Fruit fly (Drosophila melanogaster) whole organism, adult: ENCODE measurements around the gene CG43736.
A peak's percentile ranks its signal among the peaks of the same experiment; 100 is the strongest.

Experiments
- CG11617 ChIP-seq: fragments of 200-800 bp; sonication (Bioruptor generic); optimal IDR thresholded peaks from 2 replicates; lab custom pipeline; 2017; ENCODE audit warnings: mild to moderate bottlenecking, missing biosample characterization, missing genetic modification reagents, missing genetic modification characterization
- CG12768 ChIP-seq: fragments of 200-800 bp; sonication (Bioruptor generic); optimal IDR thresholded peaks from 2 replicates; lab custom pipeline; 2017; ENCODE audit warnings: missing biosample characterization, missing genetic modification characterization, mild to moderate bottlenecking, moderate library complexity, missing genetic modification reagents
- CG14711 ChIP-seq: fragments of 200-800 bp; sonication (Bioruptor generic); optimal IDR thresholded peaks from 2 replicates; lab custom pipeline; 2018; ENCODE audit warnings: missing biosample characterization, mild to moderate bottlenecking, missing genetic modification characterization, moderate library complexity
- CG1620 ChIP-seq: fragments of 200-800 bp; sonication (Bioruptor generic); optimal IDR thresholded peaks from 2 replicates; lab custom pipeline; 2016; ENCODE audit warnings: missing biosample characterization, missing genetic modification characterization
- CG33017 ChIP-seq: fragments of 200-800 bp; sonication (Bioruptor generic); optimal IDR thresholded peaks from 2 replicates; lab custom pipeline; 2018; ENCODE audit warnings: missing biosample characterization, mild to moderate bottlenecking, missing genetic modification characterization, moderate library complexity
- CG5204 ChIP-seq: fragments of 200-800 bp; sonication (Bioruptor generic); optimal IDR thresholded peaks from 2 replicates; lab custom pipeline; 2016; ENCODE audit warnings: missing biosample characterization, missing genetic modification characterization
- CG7045 ChIP-seq: fragments of 200-800 bp; sonication (Bioruptor generic); optimal IDR thresholded peaks from 2 replicates; lab custom pipeline; 2017; ENCODE audit warnings: missing biosample characterization, mild to moderate bottlenecking, missing genetic modification characterization
- CG7101 ChIP-seq: fragments of 200-800 bp; sonication (Bioruptor generic); optimal IDR thresholded peaks from 2 replicates; lab custom pipeline; 2018; ENCODE audit warnings: missing biosample characterization, mild to moderate bottlenecking, missing genetic modification characterization, moderate library complexity
- Clk ChIP-seq: fragments of 200-800 bp; sonication (Bioruptor generic); optimal IDR thresholded peaks from 2 replicates; lab custom pipeline; 2017; ENCODE audit warnings: missing biosample characterization, missing genetic modification characterization
- Crg-1 ChIP-seq: fragments of 200-800 bp; sonication (Bioruptor generic); optimal IDR thresholded peaks from 2 replicates; lab custom pipeline; 2016; ENCODE audit warnings: missing biosample characterization, missing genetic modification characterization
- Hr96 ChIP-seq: fragments of 200-800 bp; sonication (Bioruptor generic); optimal IDR thresholded peaks from 2 replicates; lab custom pipeline; 2016; ENCODE audit warnings: missing biosample characterization, missing genetic modification characterization
- Mnt ChIP-seq: fragments of 200-800 bp; sonication (Bioruptor generic); optimal IDR thresholded peaks from 2 replicates; lab custom pipeline; 2016; ENCODE audit warnings: missing biosample characterization, mild to moderate bottlenecking, missing genetic modification characterization
- bab1 ChIP-seq: fragments of 200-800 bp; sonication (Bioruptor generic); optimal IDR thresholded peaks from 3 replicates; lab custom pipeline; 2019; ENCODE audit warnings: missing biosample characterization, mild to moderate bottlenecking, missing genetic modification characterization, moderate library complexity
- cic ChIP-seq: fragments of 200-800 bp; sonication (Bioruptor generic); optimal IDR thresholded peaks from 2 replicates; lab custom pipeline; 2017; ENCODE audit warnings: missing biosample characterization, mild to moderate bottlenecking, missing genetic modification characterization, moderate library complexity
- cnc ChIP-seq, 2 experiments: fragments of >200 bp; optimal IDR thresholded peaks; 2 replicates each; lab custom pipeline; 2017
- kay ChIP-seq: fragments of 200-800 bp; sonication (Bioruptor generic); peaks from one replicate; lab custom pipeline; 2016; ENCODE audit warnings: missing biosample characterization, missing genetic modification characterization, borderline replicate concordance
- ovo ChIP-seq: fragments of 200-800 bp; sonication (Bioruptor generic); optimal IDR thresholded peaks from 2 replicates; lab custom pipeline; 2016; ENCODE audit warnings: missing biosample characterization, missing genetic modification characterization
- pad ChIP-seq: fragments of 200-800 bp; sonication (Bioruptor generic); optimal IDR thresholded peaks from 3 replicates; lab custom pipeline; 2017; ENCODE audit warnings: missing biosample characterization, missing genetic modification characterization, mild to moderate bottlenecking, moderate library complexity, missing genetic modification reagents
- tj ChIP-seq: fragments of 200-800 bp; sonication (Bioruptor generic); optimal IDR thresholded peaks from 3 replicates; lab custom pipeline; 2017; ENCODE audit warnings: missing biosample characterization, mild to moderate bottlenecking, missing genetic modification characterization, moderate library complexity
- toe ChIP-seq: fragments of 200-800 bp; sonication (Bioruptor generic); optimal IDR thresholded peaks from 2 replicates; lab custom pipeline; 2016; ENCODE audit warnings: missing biosample characterization, missing genetic modification characterization

The CG43736 gene

DNA sequence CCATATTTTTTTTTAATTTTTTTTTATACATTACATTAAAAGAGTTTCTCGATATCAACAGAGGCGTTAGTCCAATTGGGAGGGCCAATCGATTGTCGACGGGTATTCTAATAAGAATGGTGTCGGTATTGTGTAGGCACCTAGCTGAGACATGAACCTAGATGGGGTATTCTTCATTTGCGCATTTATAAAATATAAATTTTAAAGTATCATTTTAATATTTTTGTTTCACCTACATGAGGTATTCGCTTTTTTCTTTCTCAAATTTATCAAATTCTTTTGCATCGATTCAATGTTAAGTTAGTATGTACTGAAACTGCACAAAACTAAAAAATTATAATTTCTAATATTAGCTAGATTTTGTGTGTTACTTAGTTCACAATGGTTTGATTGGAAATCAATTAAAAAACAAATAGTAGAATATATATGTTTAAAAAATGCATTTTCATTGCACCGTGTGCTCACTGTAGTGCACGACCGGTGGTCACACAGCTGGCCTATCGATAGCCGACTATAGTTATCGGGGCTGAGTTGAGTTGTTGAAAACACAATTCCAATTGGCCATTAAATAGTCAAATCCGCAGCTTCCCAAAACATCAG is 19.7 kb upstream of the CG43736 start, which contains the start of the genes CG14435 and Tmf:
Gene CG14435, minus strand, starts transcription at position 81 of the 600 bp plus-strand sequence.
Gene Tmf, plus strand, starts transcription at position 501 of the 600 bp plus-strand sequence.
- TF ChIP-seq CG11617 (GFP tag; lab: Kevin White, UChicago) (peak; percentile 85), pad (GFP tag; lab: Kevin White, UChicago) (peak; percentile 74), CG7101 (peak; percentile 87), toe (GFP tag; lab: Kevin White, UChicago) (peak; percentile 76), CG5204 (peak; percentile 12), CG14711 (tag; lab: Kevin White, UChicago) (peak; percentile 77), cic (GFP tag; lab: Kevin White, UChicago) (no peak), CG1620 (GFP tag; lab: Kevin White, UChicago) (peak; percentile 71), kay (GFP tag; lab: Kevin White, UChicago) (no peak), Mnt (peak; percentile 55), Crg-1 (peak; percentile 54), cnc (optimal IDR thresholded peaks at IDR 0.05; lab: Kevin White, UChicago) (no peak), CG7045 (peak; percentile 73), bab1 (GFP tag; lab: Kevin White, UChicago) (peak; percentile 91), Hr96 (GFP tag; lab: Kevin White, UChicago) (no peak), CG33017 (tag; lab: Kevin White, UChicago) (peak; percentile 57), Clk (peak; percentile 35), ovo (GFP tag; lab: Kevin White, UChicago) (peak; percentile 65), CG12768 (GFP tag; lab: Kevin White, UChicago) (peak; percentile 70), tj (peak; percentile 64)

DNA sequence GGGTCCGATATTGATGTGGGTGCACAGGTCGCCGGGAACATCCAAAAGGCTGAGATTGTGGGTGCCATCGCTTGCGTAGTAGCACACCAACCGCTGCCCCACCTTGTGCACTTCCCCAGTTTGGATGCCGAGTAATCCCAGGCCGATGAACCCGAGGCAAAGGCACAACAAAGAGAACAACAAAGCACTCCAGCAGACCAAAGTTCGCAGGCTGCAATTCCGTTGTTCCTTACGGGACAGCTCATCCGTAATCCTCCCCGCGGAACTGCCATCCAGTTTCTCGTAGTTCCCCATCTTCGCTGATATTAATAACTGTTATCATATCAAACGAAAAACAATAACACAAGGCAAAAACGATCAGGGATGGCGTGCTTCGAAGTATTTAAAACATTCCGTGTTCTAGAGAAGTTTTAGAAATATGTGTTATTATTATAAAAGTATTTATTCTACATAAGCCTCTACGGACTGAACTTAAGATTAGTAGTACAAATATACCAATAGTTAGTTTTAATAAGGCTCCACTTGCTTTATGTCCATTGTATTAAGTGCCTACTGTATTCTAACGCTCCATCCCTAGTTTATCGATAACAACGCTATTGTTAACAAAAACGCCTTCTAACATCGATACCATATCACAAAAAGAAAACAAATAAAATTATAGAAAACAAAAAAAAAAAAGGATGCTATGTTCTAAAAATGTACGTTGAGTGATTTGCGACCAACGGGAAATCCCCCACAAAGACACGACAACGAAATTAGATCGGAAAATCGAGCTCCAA is 14.3 kb upstream of the CG43736 start, which contains the start of the genes Cht11 and CG4558:
Gene Cht11, minus strand, starts transcription at position 340 of the 779 bp plus-strand sequence.
Gene CG4558, plus strand, starts transcription at position 593 of the 779 bp plus-strand sequence.
- peak; percentile 83 for TF ChIP-seq tj
- no peak for TF ChIP-seq cnc (optimal IDR thresholded peaks at IDR 0.05; lab: Kevin White, UChicago)
- peak; percentile 45 for TF ChIP-seq Clk
- peak; percentile 86 for TF ChIP-seq CG14711 (tag; lab: Kevin White, UChicago)
- no peak for TF ChIP-seq kay (GFP tag; lab: Kevin White, UChicago)
- peak; percentile 66 for TF ChIP-seq cic (GFP tag; lab: Kevin White, UChicago)
- peak; percentile 76 for TF ChIP-seq CG33017 (tag; lab: Kevin White, UChicago)
- TF ChIP-seq bab1 (GFP tag; lab: Kevin White, UChicago) = peak; percentile 93
- peak; percentile 93 for TF ChIP-seq CG11617 (GFP tag; lab: Kevin White, UChicago)
- TF ChIP-seq Mnt = peak; percentile 84
- peak; percentile 88 for TF ChIP-seq CG12768 (GFP tag; lab: Kevin White, UChicago)
- peak; percentile 75 for TF ChIP-seq ovo (GFP tag; lab: Kevin White, UChicago)
- TF ChIP-seq CG5204 = peak; percentile 79
- peak; percentile 79 for TF ChIP-seq Hr96 (GFP tag; lab: Kevin White, UChicago)
- TF ChIP-seq pad (GFP tag; lab: Kevin White, UChicago) = peak; percentile 93
- peak; percentile 89 for TF ChIP-seq CG1620 (GFP tag; lab: Kevin White, UChicago)
- peak; percentile 92 for TF ChIP-seq CG7101
- TF ChIP-seq CG7045 = peak; percentile 64
- peak; percentile 79 for TF ChIP-seq Crg-1
- TF ChIP-seq toe (GFP tag; lab: Kevin White, UChicago) = peak; percentile 80

dm6 chrX:6852574-6852973 is 11.1 kb upstream of the CG43736 start:
- TF ChIP-seq kay (GFP tag; lab: Kevin White, UChicago) (no peak), Hr96 (GFP tag; lab: Kevin White, UChicago) (peak; percentile 97), CG11617 (GFP tag; lab: Kevin White, UChicago) (peak; percentile 88), CG7101 (peak; percentile 94), CG1620 (GFP tag; lab: Kevin White, UChicago) (peak; percentile 93), ovo (GFP tag; lab: Kevin White, UChicago) (peak; percentile 87), CG7045 (peak; percentile 85), Clk (peak; percentile 76), cnc (optimal IDR thresholded peaks at IDR 0.05; lab: Kevin White, UChicago) (no peak), CG33017 (tag; lab: Kevin White, UChicago) (peak; percentile 81), bab1 (GFP tag; lab: Kevin White, UChicago) (peak; percentile 96), cic (GFP tag; lab: Kevin White, UChicago) (peak; percentile 56), pad (GFP tag; lab: Kevin White, UChicago) (peak; percentile 84), CG12768 (GFP tag; lab: Kevin White, UChicago) (peak; percentile 83), tj (peak; percentile 75), CG5204 (peak; percentile 83), Crg-1 (peak; percentile 89), Mnt (peak; percentile 91), toe (GFP tag; lab: Kevin White, UChicago) (peak; percentile 89), CG14711 (tag; lab: Kevin White, UChicago) (peak; percentile 88)

dm6 chrX:6853384-6853783 is 10.3 kb upstream of the CG43736 start:
- no peak for TF ChIP-seq CG11617 (GFP tag; lab: Kevin White, UChicago)
- TF ChIP-seq kay (GFP tag; lab: Kevin White, UChicago) = no peak
- no peak for TF ChIP-seq CG14711 (tag; lab: Kevin White, UChicago)
- TF ChIP-seq bab1 (GFP tag; lab: Kevin White, UChicago) = no peak
- peak; percentile 1 for TF ChIP-seq cic (GFP tag; lab: Kevin White, UChicago)
- TF ChIP-seq ovo (GFP tag; lab: Kevin White, UChicago) = no peak
- no peak for TF ChIP-seq CG33017 (tag; lab: Kevin White, UChicago)
- no peak for TF ChIP-seq Hr96 (GFP tag; lab: Kevin White, UChicago)
- TF ChIP-seq Mnt = no peak
- peak; percentile 72 for TF ChIP-seq pad (GFP tag; lab: Kevin White, UChicago)
- peak; percentile 69 for TF ChIP-seq tj
- peak; percentile 8 for TF ChIP-seq Crg-1
- peak; percentile 52 for TF ChIP-seq CG12768 (GFP tag; lab: Kevin White, UChicago)
